Worm (Caenorhabditis elegans) whole organism, young adult: Measurements from ENCODE around the gene C49F5.6.

Experiments
- B0261.1 ChIP-seq: sonication (generic microtip); optimal IDR thresholded peaks from 2 replicates; lab custom pipeline; 2016; ENCODE audit warnings: mild to moderate bottlenecking, missing genetic modification characterization, moderate library complexity, missing compliant biosample characterization
- C17E4.6 ChIP-seq: fragments of 200-800 bp; sonication (Bioruptor generic); IDR thresholded peaks from 2 replicates; pipeline ENCODE4 v1.3.6; 2022; ENCODE audit warnings: missing genetic modification reagents, missing genetic modification characterization, missing compliant biosample characterization
- D2030.7 ChIP-seq: fragments of 200-800 bp; sonication (Bioruptor generic); IDR thresholded peaks from 2 replicates; pipeline ENCODE4 v1.3.6; 2022; ENCODE audit warnings: missing genetic modification reagents, missing genetic modification characterization, missing compliant biosample characterization
- F10E7.11 ChIP-seq: sonication (generic microtip); optimal IDR thresholded peaks from 2 replicates; lab custom pipeline; 2017; ENCODE audit warnings: mild to moderate bottlenecking, missing genetic modification characterization, moderate library complexity, missing compliant biosample characterization
- F22D6.2 ChIP-seq: sonication (generic microtip); optimal IDR thresholded peaks from 2 replicates; lab custom pipeline; 2016; ENCODE audit warnings: mild to moderate bottlenecking, missing genetic modification characterization, missing compliant biosample characterization
- K12H6.12 ChIP-seq: fragments of 200-800 bp; sonication (Bioruptor generic); optimal IDR thresholded peaks from 2 replicates; lab custom pipeline; 2018; ENCODE audit warnings: mild to moderate bottlenecking, missing genetic modification characterization, missing compliant biosample characterization
- T26A5.8 ChIP-seq: sonication (generic microtip); optimal IDR thresholded peaks from 2 replicates; lab custom pipeline; 2016; ENCODE audit warnings: missing genetic modification characterization, missing compliant biosample characterization
- Y53F4B.3 ChIP-seq: fragments of 200-800 bp; sonication (Bioruptor generic); IDR thresholded peaks from 2 replicates; pipeline ENCODE4 v1.3.6; 2022; ENCODE audit warnings: missing genetic modification reagents, missing genetic modification characterization, missing compliant biosample characterization
- Y56A3A.18 ChIP-seq: fragments of 200-800 bp; sonication (Bioruptor generic); IDR thresholded peaks from 2 replicates; pipeline ENCODE4 v1.3.6; 2022; ENCODE audit warnings: missing genetic modification reagents, missing genetic modification characterization, missing compliant biosample characterization
- Y95B8A.8 ChIP-seq: fragments of 200-800 bp; sonication (Bioruptor generic); IDR thresholded peaks from 2 replicates; pipeline ENCODE4 v1.3.6; 2022; ENCODE audit warnings: missing genetic modification reagents, missing genetic modification characterization, missing compliant biosample characterization
- aptf-2 ChIP-seq: fragments of 200-800 bp; sonication (Bioruptor generic); conservative IDR thresholded peaks from 2 replicates; pipeline ENCODE4 v1.3.6; 2022; ENCODE audit warnings: missing genetic modification reagents, missing genetic modification characterization, missing compliant biosample characterization
- athp-1 ChIP-seq: sonication (generic microtip); optimal IDR thresholded peaks from 2 replicates; lab custom pipeline; 2017; ENCODE audit warnings: mild to moderate bottlenecking, missing genetic modification characterization, missing compliant biosample characterization
- attf-3 ChIP-seq: fragments of 200-800 bp; sonication (Bioruptor generic); conservative IDR thresholded peaks from 2 replicates; pipeline ENCODE4 v1.3.6; 2022; ENCODE audit warnings: missing genetic modification reagents, missing genetic modification characterization, missing compliant biosample characterization
- bed-2 ChIP-seq: fragments of 200-800 bp; sonication (Bioruptor generic); IDR thresholded peaks from 2 replicates; pipeline ENCODE4 v1.3.6; 2022; ENCODE audit warnings: missing genetic modification reagents, missing genetic modification characterization, missing compliant biosample characterization
- ceh-40 ChIP-seq: fragments of 200-800 bp; sonication (Bioruptor generic); IDR thresholded peaks from 2 replicates; pipeline ENCODE4 v1.3.6; 2022; ENCODE audit warnings: missing genetic modification characterization, missing compliant biosample characterization
- ceh-79 ChIP-seq: sonication (generic microtip); optimal IDR thresholded peaks from 2 replicates; lab custom pipeline; 2017; ENCODE audit warnings: mild to moderate bottlenecking, missing genetic modification characterization, missing compliant biosample characterization
- die-1 ChIP-seq: sonication (generic microtip); optimal IDR thresholded peaks from 2 replicates; lab custom pipeline; 2016; ENCODE audit warnings: missing genotype, mild to moderate bottlenecking, missing genetic modification characterization, missing compliant biosample characterization
- dox-1 ChIP-seq: fragments of 200-800 bp; sonication (Bioruptor generic); IDR thresholded peaks from 2 replicates; pipeline ENCODE4 v1.3.6; 2022; ENCODE audit warnings: missing genetic modification reagents, missing genetic modification characterization, missing compliant biosample characterization
- dpff-1 ChIP-seq: sonication (generic microtip); optimal IDR thresholded peaks from 2 replicates; lab custom pipeline; 2017; ENCODE audit warnings: mild to moderate bottlenecking, missing genetic modification characterization, missing compliant biosample characterization
- dpl-1 ChIP-seq: fragments of 150-350 bp; optimal IDR thresholded peaks from 2 replicates; lab custom pipeline; 2014; ENCODE audit warnings: missing biosample characterization, missing genetic modification reagents, missing genetic modification characterization
- egl-18 ChIP-seq: fragments of 200-800 bp; sonication (Bioruptor generic); IDR thresholded peaks from 2 replicates; pipeline ENCODE4 v1.3.6; 2022; ENCODE audit warnings: missing genetic modification reagents, missing genetic modification characterization, missing compliant biosample characterization
- ekl-4 ChIP-seq: fragments of 200-800 bp; sonication (Bioruptor generic); IDR thresholded peaks from 2 replicates; pipeline ENCODE4 v1.3.6; 2022; ENCODE audit warnings: missing genetic modification reagents, missing genetic modification characterization, missing compliant biosample characterization
- lag-1 ChIP-seq: fragments of 200-800 bp; sonication (Bioruptor generic); IDR thresholded peaks from 2 replicates; pipeline ENCODE4 v1.3.6; 2022; ENCODE audit warnings: missing genetic modification reagents, missing genetic modification characterization, missing compliant biosample characterization
- let-607 ChIP-seq, 2 experiments: fragments of 200-800 bp in 1 of 2; sonication (Bioruptor generic) in 1 of 2; sonication (generic microtip) in 1 of 2; optimal IDR thresholded peaks; 2 replicates each; lab custom pipeline; 2016 to 2018; ENCODE audit warnings: mild to moderate bottlenecking in 2 of 2, missing compliant biosample characterization in 2 of 2, missing genetic modification characterization in 2 of 2, moderate library complexity in 2 of 2, missing genotype in 1 of 2
- lin-35 ChIP-seq, 3 experiments: fragments of 150-350 bp in 2 of 3; sonication (generic microtip) in 1 of 3; optimal IDR thresholded peaks; 2 replicates each; lab custom pipeline; 2014 to 2018; ENCODE audit warnings: missing biosample characterization in 3 of 3, missing genetic modification characterization in 3 of 3, missing genetic modification reagents in 3 of 3
- lin-40 ChIP-seq: sonication (generic microtip); optimal IDR thresholded peaks from 2 replicates; lab custom pipeline; 2016; ENCODE audit warnings: missing genetic modification characterization, mild to moderate bottlenecking, missing compliant biosample characterization, missing genotype, missing genetic modification reagents
- lir-1 ChIP-seq: fragments of 200-800 bp; sonication (Bioruptor generic); conservative IDR thresholded peaks from 2 replicates; pipeline ENCODE4 v1.3.6; 2022; ENCODE audit warnings: missing genetic modification reagents, missing genetic modification characterization, missing compliant biosample characterization
- madf-3 ChIP-seq: fragments of 200-800 bp; sonication (Bioruptor generic); IDR thresholded peaks from 2 replicates; pipeline ENCODE4 v1.3.6; 2022; ENCODE audit warnings: missing genetic modification reagents, missing genetic modification characterization, missing compliant biosample characterization
- mel-28 ChIP-seq: sonication (generic microtip); optimal IDR thresholded peaks from 2 replicates; lab custom pipeline; 2016; ENCODE audit warnings: borderline replicate concordance, mild to moderate bottlenecking, missing genetic modification characterization, missing compliant biosample characterization
- mes-4 ChIP-seq: sonication (generic microtip); optimal IDR thresholded peaks from 2 replicates; lab custom pipeline; 2016; ENCODE audit warnings: missing genotype, missing genetic modification characterization, missing compliant biosample characterization
- mxl-1 ChIP-seq: sonication (generic microtip); optimal IDR thresholded peaks from 2 replicates; lab custom pipeline; 2016; ENCODE audit warnings: missing genetic modification characterization, missing compliant biosample characterization
- nfya-1 ChIP-seq: sonication (generic microtip); optimal IDR thresholded peaks from 2 replicates; lab custom pipeline; 2017; ENCODE audit warnings: antibody characterized with exemption, missing compliant biosample characterization, missing genetic modification characterization, borderline replicate concordance; ENCODE audit not compliant: insufficient read depth
- nfya-2 ChIP-seq: fragments of 200-800 bp; sonication (Bioruptor generic); IDR thresholded peaks from 2 replicates; pipeline ENCODE4 v1.3.6; 2022; ENCODE audit warnings: missing genetic modification reagents, missing genetic modification characterization, missing compliant biosample characterization
- nhr-120 ChIP-seq: fragments of 200-800 bp; sonication (Bioruptor generic); IDR thresholded peaks from 2 replicates; pipeline ENCODE4 v1.3.6; 2022; ENCODE audit warnings: missing genetic modification characterization, missing compliant biosample characterization
- nhr-179 ChIP-seq: sonication (generic microtip); optimal IDR thresholded peaks from 2 replicates; lab custom pipeline; 2016; ENCODE audit warnings: mild to moderate bottlenecking, missing genetic modification characterization, missing compliant biosample characterization
- nhr-27 ChIP-seq: fragments of 200-800 bp; sonication (Bioruptor generic); optimal IDR thresholded peaks from 2 replicates; lab custom pipeline; 2018; ENCODE audit warnings: mild to moderate bottlenecking, missing genetic modification characterization, moderate library complexity, missing compliant biosample characterization
- nhr-80 ChIP-seq: sonication (generic microtip); optimal IDR thresholded peaks from 2 replicates; lab custom pipeline; 2016; ENCODE audit warnings: missing genetic modification characterization, missing compliant biosample characterization
- pbrm-1 ChIP-seq: fragments of 200-800 bp; sonication (Bioruptor generic); IDR thresholded peaks from 2 replicates; pipeline ENCODE4 v1.3.6; 2022; ENCODE audit warnings: missing genetic modification reagents, missing genetic modification characterization, missing compliant biosample characterization
- rcor-1 ChIP-seq: fragments of 200-800 bp; sonication (Bioruptor generic); IDR thresholded peaks from 2 replicates; pipeline ENCODE4 v1.3.6; 2022; ENCODE audit warnings: missing genetic modification reagents, missing genetic modification characterization, missing compliant biosample characterization
- rec-8 ChIP-seq, 2 experiments: sonication (generic microtip); optimal IDR thresholded peaks; 2 replicates each; lab custom pipeline; 2016; ENCODE audit warnings: mild to moderate bottlenecking in 2 of 2, missing genetic modification characterization in 2 of 2, missing genetic modification reagents in 2 of 2, missing genotype in 2 of 2, missing biosample characterization in 1 of 2, missing compliant biosample characterization in 1 of 2, moderate library complexity in 1 of 2
- repo-1 ChIP-seq: sonication (generic microtip); optimal IDR thresholded peaks from 2 replicates; lab custom pipeline; 2017; ENCODE audit warnings: mild to moderate bottlenecking, missing genetic modification characterization, missing compliant biosample characterization
- sea-2 ChIP-seq: fragments of 200-800 bp; sonication (Bioruptor generic); IDR thresholded peaks from 2 replicates; pipeline ENCODE4 v1.3.6; 2022; ENCODE audit warnings: missing genetic modification characterization, missing compliant biosample characterization
- snpc-1.3 ChIP-seq: sonication (generic microtip); optimal IDR thresholded peaks from 2 replicates; lab custom pipeline; 2017; ENCODE audit warnings: missing genetic modification characterization, mild to moderate bottlenecking, missing compliant biosample characterization, antibody characterized with exemption, moderate library complexity, missing genotype, missing genetic modification reagents; ENCODE audit not compliant: insufficient read depth
- unc-130 ChIP-seq: sonication (generic microtip); optimal IDR thresholded peaks from 2 replicates; lab custom pipeline; 2016; ENCODE audit warnings: missing genetic modification reagents, missing genetic modification characterization, missing compliant biosample characterization
- unc-62 ChIP-seq: fragments of 150-350 bp; optimal IDR thresholded peaks from 2 replicates; lab custom pipeline; 2014; ENCODE audit warnings: missing biosample characterization, missing genetic modification reagents, missing genetic modification characterization
- zim-3 ChIP-seq: sonication (generic microtip); optimal IDR thresholded peaks from 2 replicates; lab custom pipeline; 2017; ENCODE audit warnings: mild to moderate bottlenecking, missing genetic modification characterization, moderate library complexity, missing compliant biosample characterization
- ztf-22 ChIP-seq: fragments of 200-800 bp; sonication (Bioruptor generic); optimal IDR thresholded peaks from 2 replicates; lab custom pipeline; 2018; ENCODE audit warnings: mild to moderate bottlenecking, missing genetic modification characterization, moderate library complexity, missing compliant biosample characterization
- ztf-28 ChIP-seq: fragments of 200-800 bp; sonication (Bioruptor generic); IDR thresholded peaks from 2 replicates; pipeline ENCODE4 v1.3.6; 2022; ENCODE audit warnings: missing genetic modification reagents, missing genetic modification characterization, missing compliant biosample characterization
- ztf-3 ChIP-seq: fragments of 200-800 bp; sonication (Bioruptor generic); optimal IDR thresholded peaks from 2 replicates; lab custom pipeline; 2018; ENCODE audit warnings: mild to moderate bottlenecking, missing genetic modification characterization, missing compliant biosample characterization

Gene C49F5.6

ce11 chrX:11993327-11993726 is 5.2 kb downstream of the C49F5.6 start (continued):
- TF ChIP-seq Y56A3A.18 (GFP tag; lab: Robert Waterston, UW) (0 out of 2 replicates have a peak, but pooled peaks have one; percentile 17), dox-1 (peak; percentile 63), lag-1 (GFP tag; lab: Robert Waterston, UW) (no peak), C17E4.6 (GFP tag; lab: Robert Waterston, UW) (no peak), nhr-80 (tag; lab: Kevin White, UChicago) (no peak), bed-2 (GFP tag; lab: Robert Waterston, UW) (no peak), unc-130 (GFP tag; lab: Kevin White, UChicago) (no peak), ztf-22 (GFP tag; lab: Kevin White, UChicago) (no peak), nhr-179 (tag; lab: Kevin White, UChicago) (no peak), ztf-28 (GFP tag; lab: Robert Waterston, UW) (no peak), Y95B8A.8 (GFP tag; lab: Robert Waterston, UW) (no peak), ztf-3 (GFP tag; lab: Kevin White, UChicago) (no peak), F10E7.11 (tag; lab: Kevin White, UChicago) (no peak), zim-3 (tag; lab: Kevin White, UChicago) (peak; percentile 63), mxl-1 (tag; lab: Kevin White, UChicago) (peak; percentile 23), D2030.7 (GFP tag; lab: Robert Waterston, UW) (peak; percentile 76), pbrm-1 (peak; percentile 83), mel-28 (tag; lab: Kevin White, UChicago) (no peak), rec-8 (tag; optimal IDR thresholded peaks at IDR 0.05; lab: Kevin White, UChicago) (peak in 1 of 2 experiments; percentile 33), Y53F4B.3 (GFP tag; lab: Robert Waterston, UW) (no peak), lin-35 (GFP tag; optimal IDR thresholded peaks at IDR 0.05; lab: Kevin White, UChicago) (peak in 1 of 3 experiments; percentile 24), ceh-79 (tag; lab: Kevin White, UChicago) (no peak), let-607 (tag; optimal IDR thresholded peaks at IDR 0.05; lab: Kevin White, UChicago) (no peak), B0261.1 (tag; lab: Kevin White, UChicago) (peak; percentile 67), unc-62 (GFP tag; lab: Kevin White, UChicago) (no peak), dpl-1 (no peak), nfya-2 (GFP tag; lab: Robert Waterston, UW) (0 out of 2 replicates have a peak, but pooled peaks have one; percentile 47), dpff-1 (tag; lab: Kevin White, UChicago) (no peak), snpc-1.3 (tag; lab: Kevin White, UChicago) (peak; percentile 22), lir-1 (GFP tag; lab: Robert Waterston, UW) (no peak), lin-40 (peak; percentile 10), nhr-27 (tag; lab: Kevin White, UChicago) (no peak), K12H6.12 (tag; lab: Kevin White, UChicago) (no peak), die-1 (tag; lab: Kevin White, UChicago) (peak; percentile 59), attf-3 (no peak), F22D6.2 (no peak), egl-18 (GFP tag; lab: Robert Waterston, UW) (no peak), rcor-1 (GFP tag; lab: Robert Waterston, UW) (peak; percentile 54), madf-3 (GFP tag; lab: Robert Waterston, UW) (no peak), nhr-120 (GFP tag; lab: Robert Waterston, UW) (no peak), sea-2 (GFP tag; lab: Robert Waterston, UW) (no peak), T26A5.8 (tag; lab: Kevin White, UChicago) (no peak), aptf-2 (no peak), mes-4 (tag; lab: Kevin White, UChicago) (no peak), ceh-40 (GFP tag; lab: Robert Waterston, UW) (0 out of 2 replicates have a peak, but pooled peaks have one; percentile 41), nfya-1 (tag; lab: Kevin White, UChicago) (no peak), ekl-4 (GFP tag; lab: Robert Waterston, UW) (no peak), repo-1 (tag; lab: Kevin White, UChicago) (no peak), athp-1 (tag; lab: Kevin White, UChicago) (no peak)
